Worm (Caenorhabditis elegans) whole organism, L2 larva: ENCODE data around the gene rbbp-5.

Experiments used
- R02D3.7 ChIP-seq: fragments of 150-350 bp; optimal IDR thresholded peaks from 2 replicates; lab custom pipeline; 2014; ENCODE audit warnings: missing biosample characterization, missing genetic modification characterization
- blmp-1 ChIP-seq: sonication (generic microtip); optimal IDR thresholded peaks from 2 replicates; lab custom pipeline; 2017; ENCODE audit warnings: missing genetic modification characterization, mild to moderate bottlenecking, missing compliant biosample characterization, antibody characterized with exemption, moderate library complexity; ENCODE audit not compliant: insufficient read depth
- fos-1 ChIP-seq: fragments of 150-350 bp; optimal IDR thresholded peaks from 2 replicates; lab custom pipeline; 2014; ENCODE audit warnings: missing biosample characterization, missing genetic modification characterization
- lin-13 ChIP-seq: fragments of 150-350 bp; optimal IDR thresholded peaks from 2 replicates; lab custom pipeline; 2014; ENCODE audit warnings: missing biosample characterization, missing genetic modification reagents, missing genetic modification characterization
- lin-39 ChIP-seq: fragments of 150-350 bp; optimal IDR thresholded peaks from 2 replicates; lab custom pipeline; 2014; ENCODE audit warnings: missing biosample characterization, missing genetic modification reagents, missing genetic modification characterization
- mab-5 ChIP-seq: fragments of 150-350 bp; optimal IDR thresholded peaks from 2 replicates; lab custom pipeline; 2014; ENCODE audit warnings: missing biosample characterization, missing genetic modification characterization
- mbf-1 ChIP-seq: sonication (generic microtip); optimal IDR thresholded peaks from 2 replicates; lab custom pipeline; 2017; ENCODE audit warnings: missing biosample characterization, missing genetic modification characterization
- sem-4 ChIP-seq: fragments of 150-350 bp; optimal IDR thresholded peaks from 2 replicates; lab custom pipeline; 2014; ENCODE audit warnings: missing biosample characterization, missing genetic modification reagents, missing genetic modification characterization
- unc-62 ChIP-seq: fragments of 150-350 bp; optimal IDR thresholded peaks from 2 replicates; lab custom pipeline; 2014; ENCODE audit warnings: missing biosample characterization, missing genetic modification reagents, missing genetic modification characterization
- zag-1 ChIP-seq: fragments of 150-350 bp; optimal IDR thresholded peaks from 2 replicates; lab custom pipeline; 2014; ENCODE audit warnings: missing biosample characterization, missing genetic modification characterization

ce11 chrII:6116701-6117100, 19.1 kb downstream of the rbbp-5 start:
- TF ChIP-seq mbf-1 (no peak), R02D3.7 (no peak), lin-39 (tag; lab: Kevin White, UChicago) (no peak), fos-1 (tag; lab: Kevin White, UChicago) (no peak), zag-1 (tag; lab: Kevin White, UChicago) (no peak), sem-4 (tag; lab: Kevin White, UChicago) (no peak), blmp-1 (tag; lab: Kevin White, UChicago) (no peak), lin-13 (GFP tag; lab: Kevin White, UChicago) (no peak), mab-5 (tag; lab: Kevin White, UChicago) (no peak), unc-62 (GFP tag; lab: Kevin White, UChicago) (no peak)
